Worm (Caenorhabditis elegans): ENCODE results near the gene cyp-33D3.
A peak's percentile ranks its signal among the peaks of the same experiment; 100 is the strongest.

Gene cyp-33D3

DNA sequence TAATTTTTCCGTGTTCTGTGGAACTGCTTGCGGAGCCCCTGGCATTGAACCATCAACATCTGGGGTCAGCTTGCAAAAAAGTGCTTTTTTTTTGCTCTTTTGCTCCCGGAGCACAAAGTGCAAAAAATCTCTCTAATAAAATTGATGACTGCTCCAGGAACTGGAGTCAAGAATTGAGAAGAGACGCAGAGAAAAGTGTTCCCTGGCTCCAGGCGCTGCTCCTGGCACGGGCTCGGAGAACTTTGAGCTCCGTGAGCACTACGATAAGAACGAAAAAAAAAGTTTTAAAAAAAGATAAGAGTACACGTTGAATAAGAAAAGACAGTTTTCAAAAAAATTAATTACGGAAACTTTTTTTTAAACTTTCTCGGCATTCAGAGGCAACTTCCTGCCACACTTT lies 54.3 kb downstream of the cyp-33D3 start (continued):
- TF ChIP-seq lin-35 (GFP tag; optimal IDR thresholded peaks at IDR 0.05) (peak in 1 of 3 experiments; percentile 15), efl-1 (GFP tag; optimal IDR thresholded peaks at IDR 0.05) (no peak), ceh-58 (GFP tag; IDR thresholded peaks at IDR 0.05) (no peak), athp-1 (tag; optimal IDR thresholded peaks at IDR 0.05) (no peak), snpc-4 (GFP tag; optimal IDR thresholded peaks at IDR 0.05) (no peak), snpc-4 (tag; optimal IDR thresholded peaks at IDR 0.05) (peak in 1 of 4 experiments; percentile 15), nhr-80 (tag; optimal IDR thresholded peaks at IDR 0.05) (peak; percentile 76), pbrm-1 (GFP tag; IDR thresholded peaks at IDR 0.05) (no peak), let-526 (GFP tag; IDR thresholded peaks at IDR 0.05) (no peak), attf-3 (GFP tag; conservative IDR thresholded peaks at IDR 0.05) (no peak), F49E8.2 (tag; optimal IDR thresholded peaks at IDR 0.05; ENCODE audit: insufficient read depth) (no peak)

All from whole organism, young adult.